Worm (Caenorhabditis elegans) whole organism, L3 larva: ENCODE measurements around the gene R105.1.

Experiments used
- ceh-16 ChIP-seq: sonication (generic microtip); optimal IDR thresholded peaks from 2 replicates; lab custom pipeline; 2017; ENCODE audit warnings: missing biosample characterization, missing genetic modification characterization
- egl-27 ChIP-seq: sonication (generic microtip); optimal IDR thresholded peaks from 4 replicates; lab custom pipeline; 2017; ENCODE audit warnings: missing biosample characterization, missing genetic modification reagents, missing genetic modification characterization
- fos-1 ChIP-seq: fragments of 150-350 bp; optimal IDR thresholded peaks from 2 replicates; lab custom pipeline; 2014; ENCODE audit warnings: missing biosample characterization, missing genetic modification characterization
- jun-1 ChIP-seq: fragments of 150-350 bp; optimal IDR thresholded peaks from 2 replicates; lab custom pipeline; 2014; ENCODE audit warnings: missing biosample characterization, missing genetic modification reagents, missing genetic modification characterization
- mdl-1 ChIP-seq: fragments of 150-350 bp; optimal IDR thresholded peaks from 2 replicates; lab custom pipeline; 2014; ENCODE audit warnings: missing biosample characterization, missing genetic modification characterization
- nhr-237 ChIP-seq: fragments of 150-350 bp; optimal IDR thresholded peaks from 2 replicates; lab custom pipeline; 2014; ENCODE audit warnings: missing biosample characterization, missing genetic modification characterization
- nhr-77 ChIP-seq: fragments of 150-350 bp; optimal IDR thresholded peaks from 2 replicates; lab custom pipeline; 2014; ENCODE audit warnings: missing biosample characterization, missing genetic modification characterization
- pqm-1 ChIP-seq: fragments of 150-350 bp; optimal IDR thresholded peaks from 2 replicates; lab custom pipeline; 2017; ENCODE audit warnings: missing biosample characterization, missing genetic modification characterization, inconsistent platforms
- skn-1 ChIP-seq: fragments of 150-350 bp; optimal IDR thresholded peaks from 2 replicates; lab custom pipeline; 2014; ENCODE audit warnings: missing biosample characterization, missing genetic modification characterization
- unc-39 ChIP-seq: sonication (generic microtip); optimal IDR thresholded peaks from 4 replicates; lab custom pipeline; 2017; ENCODE audit warnings: missing biosample characterization, missing genetic modification characterization
- unc-62 ChIP-seq: fragments of 150-350 bp; sonication (generic microtip); optimal IDR thresholded peaks from 4 replicates; lab custom pipeline; 2014; ENCODE audit warnings: missing biosample characterization, missing genetic modification reagents, missing genetic modification characterization

ce11 chrIV:4645243-4645642 lies 11.8 kb downstream of the R105.1 start:
- TF ChIP-seq egl-27 (no peak), unc-62 (GFP tag; lab: Kevin White, UChicago) (no peak), mdl-1 (no peak), fos-1 (tag; lab: Kevin White, UChicago) (no peak), jun-1 (tag; lab: Kevin White, UChicago) (no peak), ceh-16 (tag; lab: Kevin White, UChicago) (no peak), nhr-77 (no peak), skn-1 (tag; lab: Kevin White, UChicago) (no peak), nhr-237 (no peak), unc-39 (no peak), pqm-1 (tag; lab: Kevin White, UChicago) (no peak)
